Worm (Caenorhabditis elegans) whole organism, L2 larva: ENCODE data around the gene C28C12.11.

Experiments
- snpc-4 ChIP-seq: fragments of 150-350 bp; optimal IDR thresholded peaks from 2 replicates; lab custom pipeline; 2014; ENCODE audit warnings: missing biosample characterization, missing genetic modification characterization
- ztf-11 ChIP-seq: sonication (generic microtip); optimal IDR thresholded peaks from 2 replicates; lab custom pipeline; 2017; ENCODE audit warnings: missing biosample characterization, missing genetic modification characterization

DNA sequence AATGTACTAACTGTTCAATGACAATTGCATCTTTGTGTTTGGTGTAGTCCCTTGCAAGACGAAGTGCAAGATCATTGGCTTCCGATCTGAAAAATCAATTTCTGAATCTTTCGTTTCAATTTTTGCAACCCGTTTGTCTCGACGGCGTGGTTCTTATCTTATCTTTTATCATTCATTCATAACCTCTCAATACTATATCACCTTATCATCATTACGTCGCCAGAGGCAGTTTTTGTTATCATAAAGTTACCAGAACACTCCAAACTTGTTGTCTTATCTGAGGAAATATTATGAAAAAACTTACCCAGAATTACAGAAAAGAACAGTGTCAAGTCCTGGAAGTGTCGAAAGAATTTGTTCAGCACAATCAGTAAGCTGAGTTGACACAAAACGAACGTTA, 23.3 kb upstream of the C28C12.11 start:
- TF ChIP-seq ztf-11 (tag; lab: Kevin White, UChicago) (no peak), snpc-4 (tag; lab: Kevin White, UChicago) (no peak)
